Worm (Caenorhabditis elegans): ENCODE data around the gene daf-38.
"Not testable (repeated sequence)": the region's sequence is repeated elsewhere in the genome, so short reads cannot be mapped to it uniquely, and the experiment has no call there.

daf-38 gene

ce11 chrIV:15819759-15820158 lies at the start of gene daf-38:
daf-38 (plus strand) TSS chrIV:15820059.
- TF ChIP-seq unc-62 (GFP tag; optimal IDR thresholded peaks at IDR 0.05) = no peak

- TF ChIP-seq unc-62 (GFP tag; optimal IDR thresholded peaks at IDR 0.05) = not testable (repeated sequence)
These were observed 29.0 kb upstream of the daf-38 start, which contains the start of gene Y105C5A.1273 for ce11 chrIV:15790846-15791245. Y105C5A.1273 (plus strand) TSS chrIV:15791146.

ce11 chrIV:15793213-15793612 lies 26.6 kb upstream of the daf-38 start:
- no peak for TF ChIP-seq unc-62 (GFP tag; optimal IDR thresholded peaks at IDR 0.05)

- no peak for TF ChIP-seq unc-62 (GFP tag; optimal IDR thresholded peaks at IDR 0.05)
These were observed 25.9 kb upstream of the daf-38 start for ce11 chrIV:15794007-15794406.

- no peak for TF ChIP-seq unc-62 (GFP tag; optimal IDR thresholded peaks at IDR 0.05)
These were observed 5.8 kb upstream of the daf-38 start for ce11 chrIV:15814044-15814443.

- TF ChIP-seq unc-62 (GFP tag; optimal IDR thresholded peaks at IDR 0.05) = no peak
These were observed 2.4 kb upstream of the daf-38 start for ce11 chrIV:15817490-15817889.

ce11 chrIV:15844064-15844463 lies 24.2 kb downstream of the daf-38 start:
- TF ChIP-seq unc-62 (GFP tag; optimal IDR thresholded peaks at IDR 0.05) = no peak

ce11 chrIV:15846553-15846952 lies 26.7 kb downstream of the daf-38 start, which contains the start of gene Y105C5A.1270:
Y105C5A.1270 (minus strand) TSS chrIV:15846653.
- no peak for TF ChIP-seq unc-62 (GFP tag; optimal IDR thresholded peaks at IDR 0.05)

- no peak for TF ChIP-seq unc-62 (GFP tag; optimal IDR thresholded peaks at IDR 0.05)
These were observed 27.2 kb downstream of the daf-38 start, which contains the start of gene Y105C5A.1269 for ce11 chrIV:15847096-15847495. Y105C5A.1269 (plus strand) TSS chrIV:15847396.

ce11 chrIV:15849656-15850055 lies 29.8 kb downstream of the daf-38 start, which contains the start of gene Y105C5A.24:
Y105C5A.24 (plus strand) TSS chrIV:15849875.
- no peak for TF ChIP-seq unc-62 (GFP tag; optimal IDR thresholded peaks at IDR 0.05)

- no peak for TF ChIP-seq unc-62 (GFP tag; optimal IDR thresholded peaks at IDR 0.05)
These were observed 30.8 kb downstream of the daf-38 start for ce11 chrIV:15850647-15851046.

- TF ChIP-seq unc-62 (GFP tag; optimal IDR thresholded peaks at IDR 0.05) = no peak
These were observed 33.3 kb downstream of the daf-38 start for ce11 chrIV:15852875-15853793.

- TF ChIP-seq unc-62 (GFP tag; optimal IDR thresholded peaks at IDR 0.05) = no peak
These were observed 34.1 kb downstream of the daf-38 start for ce11 chrIV:15853820-15854426.

ce11 chrIV:15861499-15861898 lies 41.6 kb downstream of the daf-38 start:
- TF ChIP-seq unc-62 (GFP tag; optimal IDR thresholded peaks at IDR 0.05) = no peak

ce11 chrIV:15868288-15868687 lies 48.4 kb downstream of the daf-38 start:
- TF ChIP-seq unc-62 (GFP tag; optimal IDR thresholded peaks at IDR 0.05) = no peak

- no peak for TF ChIP-seq unc-62 (GFP tag; optimal IDR thresholded peaks at IDR 0.05)
These were observed 50.5 kb downstream of the daf-38 start, which contains the start of gene Y105C5B.1 for ce11 chrIV:15870356-15870755. Y105C5B.1 (plus strand) TSS chrIV:15870656.

ce11 chrIV:15872633-15873032 lies 52.8 kb downstream of the daf-38 start, which contains the start of gene gcy-25:
gcy-25 (plus strand) TSS chrIV:15872933.
- no peak for TF ChIP-seq unc-62 (GFP tag; optimal IDR thresholded peaks at IDR 0.05)
